Fruit fly (Drosophila melanogaster) S2 (cell line): ENCODE results near the gene p.

Source experiments
- CG8478 ChIP-seq: fragments of >200 bp; optimal IDR thresholded peaks from 2 replicates; lab custom pipeline; 2018
- CTCF ChIP-seq, 2 experiments: fragments of >200 bp; optimal IDR thresholded peaks; 2 replicates each; lab custom pipeline; 2018

DNA sequence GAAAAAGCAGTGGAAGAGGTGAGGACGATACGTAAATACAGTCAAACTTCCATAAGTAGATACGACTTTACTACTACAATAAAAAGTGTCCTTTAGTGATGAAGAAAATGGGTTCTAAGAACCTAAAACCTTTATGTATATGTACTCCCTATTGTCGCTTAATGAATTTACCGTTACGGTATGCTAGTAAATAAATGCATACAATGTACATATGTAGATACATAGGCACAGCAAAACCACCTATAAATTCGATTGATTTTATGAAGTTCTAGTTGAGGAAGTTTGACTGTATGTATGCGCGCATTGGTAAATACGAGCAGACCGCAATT is 46.0 kb upstream of the p start:
- no peak for TF ChIP-seq CG8478 (lab: Kevin White, UChicago)
- no peak for TF ChIP-seq CTCF (optimal IDR thresholded peaks at IDR 0.05; lab: Kevin White, UChicago)
